Fruit fly (Drosophila melanogaster) whole organism, embryonic: ENCODE results near the gene RpL37A.

Source experiments
- Abd-B ChIP-seq: fragments of 200-800 bp; sonication (Bioruptor generic); optimal IDR thresholded peaks from 2 replicates; lab custom pipeline; 2018; ENCODE audit warnings: missing biosample characterization, mild to moderate bottlenecking, missing genetic modification characterization, moderate library complexity
- Bgb ChIP-seq: fragments of 200-800 bp; sonication (Bioruptor generic); IDR thresholded peaks from 2 replicates; pipeline ENCODE4 v1.3.6; 2022; ENCODE audit warnings: missing biosample characterization, missing genetic modification characterization; ENCODE audit not compliant: partially characterized antibody
- CG10267 ChIP-seq: fragments of 200-800 bp; sonication (Bioruptor generic); optimal IDR thresholded peaks from 2 replicates; lab custom pipeline; 2018; ENCODE audit warnings: missing biosample characterization, mild to moderate bottlenecking, missing genetic modification characterization, moderate library complexity
- CG10366 ChIP-seq: fragments of 200-800 bp; sonication (Bioruptor generic); IDR thresholded peaks from 2 replicates; pipeline ENCODE4 v1.3.6; 2022; ENCODE audit warnings: missing biosample characterization, missing genetic modification characterization
- CG10654 ChIP-seq: fragments of 200-800 bp; sonication (Bioruptor generic); optimal IDR thresholded peaks from 2 replicates; lab custom pipeline; 2016; ENCODE audit warnings: missing biosample characterization, missing genetic modification characterization
- CG12299 ChIP-seq: fragments of 200-800 bp; sonication (Bioruptor generic); optimal IDR thresholded peaks from 2 replicates; lab custom pipeline; 2018; ENCODE audit warnings: missing biosample characterization, mild to moderate bottlenecking, missing genetic modification characterization
- CG12659 ChIP-seq: fragments of 200-800 bp; sonication (Bioruptor generic); optimal IDR thresholded peaks from 3 replicates; lab custom pipeline; 2017; ENCODE audit warnings: mild to moderate bottlenecking, missing biosample characterization, missing genetic modification reagents, missing genetic modification characterization
- CG14710 ChIP-seq: fragments of 200-800 bp; sonication (Bioruptor generic); optimal IDR thresholded peaks from 3 replicates; lab custom pipeline; 2019; ENCODE audit warnings: missing biosample characterization, mild to moderate bottlenecking, missing genetic modification characterization, moderate library complexity
- CG15601 ChIP-seq: fragments of 200-800 bp; sonication (Bioruptor generic); optimal IDR thresholded peaks from 3 replicates; lab custom pipeline; 2019; ENCODE audit warnings: missing biosample characterization, mild to moderate bottlenecking, missing genetic modification characterization, moderate library complexity
- CG17568 ChIP-seq: fragments of 200-800 bp; sonication (Bioruptor generic); optimal IDR thresholded peaks from 2 replicates; lab custom pipeline; 2018; ENCODE audit warnings: missing biosample characterization, mild to moderate bottlenecking, missing genetic modification characterization, moderate library complexity
- CG17802 ChIP-seq: fragments of 200-800 bp; sonication (Bioruptor generic); optimal IDR thresholded peaks from 2 replicates; lab custom pipeline; 2018; ENCODE audit warnings: missing biosample characterization, mild to moderate bottlenecking, missing genetic modification characterization, moderate library complexity
- CG1832 ChIP-seq: fragments of 200-800 bp; sonication (Bioruptor generic); optimal IDR thresholded peaks from 2 replicates; lab custom pipeline; 2017; ENCODE audit warnings: missing biosample characterization, mild to moderate bottlenecking, missing genetic modification characterization, inconsistent platforms
- CG30020 ChIP-seq: fragments of 200-800 bp; optimal IDR thresholded peaks from 2 replicates; lab custom pipeline; 2019; ENCODE audit warnings: missing biosample characterization, mild to moderate bottlenecking, missing genetic modification characterization, moderate library complexity
- CG31388 ChIP-seq: fragments of 200-800 bp; sonication (Bioruptor generic); optimal IDR thresholded peaks from 2 replicates; lab custom pipeline; 2016; ENCODE audit warnings: missing biosample characterization, missing genetic modification characterization
- CG3726 ChIP-seq: fragments of 200-800 bp; sonication (Bioruptor generic); IDR thresholded peaks from 3 replicates; pipeline ENCODE4, ENCODE4 v1.3.6; 2022; ENCODE audit warnings: missing biosample characterization, missing genetic modification characterization
- CG4820 ChIP-seq: fragments of 200-800 bp; sonication (Bioruptor generic); optimal IDR thresholded peaks from 3 replicates; lab custom pipeline; 2016; ENCODE audit warnings: missing biosample characterization, missing genetic modification characterization
- CG4854 ChIP-seq: fragments of 200-800 bp; sonication (Bioruptor generic); optimal IDR thresholded peaks from 2 replicates; lab custom pipeline; 2016; ENCODE audit warnings: missing biosample characterization, missing genetic modification characterization, inconsistent platforms
- CG5953 ChIP-seq: fragments of 200-800 bp; sonication (Bioruptor generic); IDR thresholded peaks from 2 replicates; pipeline ENCODE4 v1.3.6; 2022; ENCODE audit warnings: missing biosample characterization, missing genetic modification characterization
- CG6791 ChIP-seq: fragments of 200-800 bp; sonication (Bioruptor generic); IDR thresholded peaks from 3 replicates; pipeline ENCODE4 v1.3.6; 2022; ENCODE audit warnings: missing biosample characterization, missing genetic modification characterization; ENCODE audit not compliant: partially characterized antibody
- CG8765 ChIP-seq: fragments of 200-800 bp; sonication (Bioruptor generic); IDR thresholded peaks from 2 replicates; pipeline ENCODE4 v1.3.6; 2022; ENCODE audit warnings: missing biosample characterization, missing genetic modification characterization
- D ChIP-seq, 2 experiments: fragments of 200-800 bp in 1 of 2; fragments of >200 bp in 1 of 2; sonication (Bioruptor generic) in 1 of 2; optimal IDR thresholded peaks; 2 replicates in 1 of 2; 3 replicates in 1 of 2; lab custom pipeline; 2017; ENCODE audit warnings: mild to moderate bottlenecking in 1 of 2, missing biosample characterization in 1 of 2, missing genetic modification characterization in 1 of 2, missing genetic modification reagents in 1 of 2
- Lhr ChIP-seq: fragments of 200-800 bp; sonication (Bioruptor generic); optimal IDR thresholded peaks from 3 replicates; lab custom pipeline; 2017; ENCODE audit warnings: mild to moderate bottlenecking, missing biosample characterization, missing genetic modification reagents, missing genetic modification characterization
- Mad ChIP-seq: fragments of 200-800 bp; sonication (Bioruptor generic); optimal IDR thresholded peaks from 2 replicates; lab custom pipeline; 2016; ENCODE audit warnings: missing biosample characterization, missing genetic modification characterization
- NC2β ChIP-seq: fragments of 200-800 bp; sonication (Bioruptor generic); optimal IDR thresholded peaks from 2 replicates; lab custom pipeline; 2016; ENCODE audit warnings: missing biosample characterization, missing genetic modification characterization
- Neu2 ChIP-seq: fragments of 200-800 bp; sonication (Bioruptor generic); optimal IDR thresholded peaks from 3 replicates; lab custom pipeline; 2016; ENCODE audit warnings: missing biosample characterization, missing genetic modification characterization, borderline replicate concordance
- Opbp ChIP-seq: fragments of 200-800 bp; sonication (Bioruptor generic); IDR thresholded peaks from 3 replicates; pipeline ENCODE4 v1.3.6; 2022; ENCODE audit warnings: missing biosample characterization, missing genetic modification characterization; ENCODE audit not compliant: partially characterized antibody
- Spps ChIP-seq: fragments of 200-800 bp; sonication (Bioruptor generic); optimal IDR thresholded peaks from 2 replicates; lab custom pipeline; 2018; ENCODE audit warnings: missing biosample characterization, mild to moderate bottlenecking, missing genetic modification characterization
- ac ChIP-seq: fragments of 200-800 bp; sonication (Bioruptor generic); optimal IDR thresholded peaks from 3 replicates; lab custom pipeline; 2017; ENCODE audit warnings: missing biosample characterization, mild to moderate bottlenecking, missing genetic modification characterization
- bsh ChIP-seq, 2 experiments: fragments of 200-800 bp; sonication (Bioruptor generic); optimal IDR thresholded peaks; 2 replicates each; lab custom pipeline; 2017 to 2018; ENCODE audit warnings: mild to moderate bottlenecking in 2 of 2, missing biosample characterization in 2 of 2, missing genetic modification characterization in 2 of 2, moderate library complexity in 1 of 2
- eyg ChIP-seq: fragments of 200-800 bp; sonication (Bioruptor generic); optimal IDR thresholded peaks from 3 replicates; lab custom pipeline; 2016; ENCODE audit warnings: missing biosample characterization, missing genetic modification characterization
- fd64A ChIP-seq: fragments of 200-800 bp; sonication (Bioruptor generic); optimal IDR thresholded peaks from 3 replicates; lab custom pipeline; 2018; ENCODE audit warnings: missing biosample characterization, mild to moderate bottlenecking, missing genetic modification characterization
- gce ChIP-seq: fragments of 200-800 bp; sonication (Bioruptor generic); IDR thresholded peaks from 3 replicates; pipeline ENCODE4 v1.3.6; 2022; ENCODE audit warnings: missing biosample characterization, missing genetic modification characterization
- grau ChIP-seq: fragments of 200-800 bp; optimal IDR thresholded peaks from 3 replicates; lab custom pipeline; 2019; ENCODE audit warnings: missing biosample characterization, mild to moderate bottlenecking, missing genetic modification characterization, moderate library complexity
- h ChIP-seq: fragments of >200 bp; optimal IDR thresholded peaks from 2 replicates; lab custom pipeline; 2017
- hbn ChIP-seq: fragments of 200-800 bp; sonication (Bioruptor generic); IDR thresholded peaks from 2 replicates; pipeline ENCODE4 v1.3.6; 2022; ENCODE audit warnings: missing biosample characterization, missing genetic modification characterization; ENCODE audit not compliant: partially characterized antibody
- her ChIP-seq: fragments of 200-800 bp; sonication (Bioruptor generic); optimal IDR thresholded peaks from 2 replicates; lab custom pipeline; 2016; ENCODE audit warnings: missing biosample characterization, missing genetic modification characterization
- jigr1 ChIP-seq: fragments of 200-800 bp; sonication (Bioruptor generic); IDR thresholded peaks from 3 replicates; pipeline ENCODE4 v1.3.6; 2022; ENCODE audit warnings: missing biosample characterization, missing genetic modification characterization
- jumu ChIP-seq: fragments of 200-800 bp; sonication (Bioruptor generic); optimal IDR thresholded peaks from 3 replicates; lab custom pipeline; 2016; ENCODE audit warnings: missing biosample characterization, missing genetic modification characterization
- knrl ChIP-seq: fragments of 200-800 bp; sonication (Bioruptor generic); IDR thresholded peaks from 3 replicates; pipeline ENCODE4 v1.3.6; 2022; ENCODE audit warnings: missing biosample characterization, missing genetic modification characterization; ENCODE audit not compliant: partially characterized antibody
- lola ChIP-seq, 3 experiments: fragments of >200 bp in 2 of 3; fragments of 200-800 bp in 1 of 3; sonication (Bioruptor generic) in 1 of 3; optimal IDR thresholded peaks; 2 replicates each; lab custom pipeline; 2017 to 2019; ENCODE audit warnings: missing biosample characterization in 3 of 3, missing genetic modification characterization in 3 of 3, mild to moderate bottlenecking in 1 of 3, moderate library complexity in 1 of 3
- nerfin-1 ChIP-seq: fragments of 200-800 bp; sonication (Bioruptor generic); optimal IDR thresholded peaks from 3 replicates; lab custom pipeline; 2019; ENCODE audit warnings: missing biosample characterization, mild to moderate bottlenecking, missing genetic modification characterization, moderate library complexity
- pita ChIP-seq: fragments of 200-800 bp; sonication (Bioruptor generic); optimal IDR thresholded peaks from 2 replicates; lab custom pipeline; 2017; ENCODE audit warnings: missing biosample characterization, mild to moderate bottlenecking, missing genetic modification characterization
- slbo ChIP-seq: fragments of 200-800 bp; sonication (Bioruptor generic); IDR thresholded peaks from 2 replicates; pipeline ENCODE4 v1.3.6; 2022; ENCODE audit warnings: missing biosample characterization, missing genetic modification characterization
- sob ChIP-seq: fragments of 200-800 bp; sonication (Bioruptor generic); IDR thresholded peaks from 2 replicates; pipeline ENCODE4 v1.3.6; 2022; ENCODE audit warnings: missing biosample characterization, missing genetic modification characterization
- sug ChIP-seq: fragments of 200-800 bp; optimal IDR thresholded peaks from 2 replicates; lab custom pipeline; 2019; ENCODE audit warnings: missing biosample characterization, mild to moderate bottlenecking, missing genetic modification characterization, moderate library complexity
- vfl ChIP-seq: fragments of 200-800 bp; sonication (Bioruptor generic); optimal IDR thresholded peaks from 2 replicates; lab custom pipeline; 2016; ENCODE audit warnings: missing biosample characterization, missing genetic modification characterization
- wek ChIP-seq: fragments of 200-800 bp; sonication (Bioruptor generic); optimal IDR thresholded peaks from 3 replicates; lab custom pipeline; 2018; ENCODE audit warnings: missing biosample characterization, mild to moderate bottlenecking, missing genetic modification characterization, moderate library complexity

The RpL37A gene

dm6 chr2L:5085561-5085960 is 14.8 kb downstream of the RpL37A start (continued):
- no peak for TF ChIP-seq nerfin-1 (tag; lab: Kevin White, UChicago)
- no peak for TF ChIP-seq Mad
- TF ChIP-seq CG3726 (GFP tag; lab: Robert Waterston, UW) = no peak
- no peak for TF ChIP-seq Abd-B (GFP tag; lab: Kevin White, UChicago)
- no peak for TF ChIP-seq CG12659 (GFP tag; lab: Kevin White, UChicago)
- TF ChIP-seq Opbp (GFP tag; lab: Robert Waterston, UW) = no peak

DNA sequence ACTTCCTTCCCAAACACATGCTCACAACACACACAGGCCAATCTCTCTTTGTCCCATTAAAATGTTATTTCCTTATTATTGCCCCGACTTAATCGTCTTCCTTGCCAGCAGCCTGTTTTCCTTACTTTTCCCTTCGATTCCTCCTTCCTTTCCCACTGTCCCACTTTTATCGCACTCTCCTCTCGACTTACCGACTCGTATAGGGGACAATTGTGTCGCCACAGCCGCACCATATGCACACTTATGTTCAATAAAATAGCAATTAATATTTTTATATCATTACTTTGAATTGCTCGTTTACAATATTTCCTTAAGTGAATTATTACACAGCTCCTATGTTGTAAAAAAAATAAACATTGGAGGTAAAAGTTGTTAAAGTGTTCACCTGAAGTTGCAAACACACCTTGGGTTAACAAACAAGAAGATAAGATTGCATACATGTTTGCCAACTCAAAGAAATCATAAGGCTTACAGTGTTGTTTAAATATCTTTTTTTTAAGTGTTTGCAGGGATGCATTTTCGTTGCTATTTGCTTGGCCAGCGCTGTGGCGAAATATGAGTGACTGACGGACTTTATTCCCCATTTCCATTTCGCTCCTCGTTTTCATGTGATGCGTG is 16.3 kb downstream of the RpL37A start:
- TF ChIP-seq knrl (GFP tag; lab: Robert Waterston, UW) (no peak), sob (peak; percentile 58), pita (GFP tag; lab: Kevin White, UChicago) (no peak), CG5953 (GFP tag; lab: Robert Waterston, UW) (peak; percentile 60; the same call in 1 of the 2 replicates), lola (GFP tag; optimal IDR thresholded peaks at IDR 0.05; lab: Kevin White, UChicago) (peak in 1 of 3 experiments; percentile 67), NC2β (peak; percentile 56), jigr1 (GFP tag; lab: Robert Waterston, UW) (no peak), CG12299 (tag; lab: Kevin White, UChicago) (peak; percentile 70), CG6791 (GFP tag; lab: Robert Waterston, UW) (no peak), wek (GFP tag; lab: Kevin White, UChicago) (peak; percentile 59), bsh (GFP tag; optimal IDR thresholded peaks at IDR 0.05; lab: Kevin White, UChicago) (peak; percentile 74 to 79), CG17802 (peak; percentile 34), CG1832 (GFP tag; lab: Kevin White, UChicago) (no peak), Neu2 (GFP tag; lab: Kevin White, UChicago) (no peak), Spps (peak; percentile 2), grau (peak; percentile 84), eyg (GFP tag; lab: Kevin White, UChicago) (peak; percentile 60), D (optimal IDR thresholded peaks at IDR 0.05; lab: Kevin White, UChicago) (no peak), D (GFP tag; optimal IDR thresholded peaks at IDR 0.05; lab: Kevin White, UChicago) (peak; percentile 83), h (lab: Kevin White, UChicago) (no peak), CG14710 (tag; lab: Kevin White, UChicago) (peak; percentile 72), Bgb (GFP tag; lab: Robert Waterston, UW) (no peak), CG17568 (GFP tag; lab: Kevin White, UChicago) (peak; percentile 47), CG31388 (GFP tag; lab: Kevin White, UChicago) (peak; percentile 29), ac (peak; percentile 43), her (GFP tag; lab: Kevin White, UChicago) (peak; percentile 51), slbo (GFP tag; lab: Robert Waterston, UW) (peak; percentile 63; the same call in 1 of the 2 replicates), gce (GFP tag; lab: Robert Waterston, UW) (peak; percentile 54; the same call in 1 of the 3 replicates), CG10267 (tag; lab: Kevin White, UChicago) (peak; percentile 77), CG4854 (GFP tag; lab: Kevin White, UChicago) (peak; percentile 68), CG8765 (no peak), hbn (GFP tag; lab: Robert Waterston, UW) (no peak), vfl (GFP tag; lab: Kevin White, UChicago) (peak; percentile 36), sug (tag; lab: Kevin White, UChicago) (peak; percentile 47), CG15601 (tag; lab: Kevin White, UChicago) (peak; percentile 77), CG10654 (GFP tag; lab: Kevin White, UChicago) (peak; percentile 60), CG30020 (tag; lab: Kevin White, UChicago) (peak; percentile 15), fd64A (GFP tag; lab: Kevin White, UChicago) (peak; percentile 64), jumu (GFP tag; lab: Kevin White, UChicago) (peak; percentile 41), Lhr (GFP tag; lab: Kevin White, UChicago) (no peak), CG10366 (GFP tag; lab: Robert Waterston, UW) (peak; percentile 36; the same call in 1 of the 2 replicates), CG4820 (peak; percentile 56)
